Worm (Caenorhabditis elegans) whole organism, L3 larva: Measurements from ENCODE around the gene K01A6.6.

Experiments
- R02D3.7 ChIP-seq: fragments of 150-350 bp; optimal IDR thresholded peaks from 2 replicates; lab custom pipeline; 2014; ENCODE audit warnings: missing biosample characterization, missing genetic modification characterization
- aly-2 ChIP-seq: fragments of 150-350 bp; optimal IDR thresholded peaks from 2 replicates; lab custom pipeline; 2014; ENCODE audit warnings: missing biosample characterization, missing genetic modification characterization
- ceh-16 ChIP-seq: sonication (generic microtip); optimal IDR thresholded peaks from 2 replicates; lab custom pipeline; 2017; ENCODE audit warnings: missing biosample characterization, missing genetic modification characterization
- ceh-28 ChIP-seq: fragments of 150-350 bp; optimal IDR thresholded peaks from 2 replicates; lab custom pipeline; 2014; ENCODE audit warnings: missing biosample characterization, missing genetic modification reagents, missing genetic modification characterization
- ceh-9 ChIP-seq: sonication (generic microtip); optimal IDR thresholded peaks from 2 replicates; lab custom pipeline; 2018; ENCODE audit warnings: missing biosample characterization, missing genetic modification characterization
- egl-5 ChIP-seq: fragments of 150-350 bp; optimal IDR thresholded peaks from 2 replicates; lab custom pipeline; 2017; ENCODE audit warnings: missing biosample characterization, missing genetic modification reagents, missing genetic modification characterization, inconsistent platforms
- fkh-10 ChIP-seq: sonication (generic microtip); optimal IDR thresholded peaks from 2 replicates; lab custom pipeline; 2017; ENCODE audit warnings: missing biosample characterization, missing genetic modification reagents, missing genetic modification characterization
- lin-39 ChIP-seq: fragments of 150-350 bp; optimal IDR thresholded peaks from 2 replicates; lab custom pipeline; 2018; ENCODE audit warnings: missing biosample characterization, missing genetic modification reagents, missing genetic modification characterization
- lsy-12 ChIP-seq: sonication (generic microtip); optimal IDR thresholded peaks from 2 replicates; lab custom pipeline; 2016; ENCODE audit warnings: mild to moderate bottlenecking, missing genetic modification characterization, missing compliant biosample characterization
- mml-1 ChIP-seq: fragments of 150-350 bp; sonication (generic microtip); optimal IDR thresholded peaks from 3 replicates; lab custom pipeline; 2014; ENCODE audit warnings: missing biosample characterization, missing genetic modification characterization
- nfya-1 ChIP-seq: sonication (generic microtip); optimal IDR thresholded peaks from 2 replicates; lab custom pipeline; 2017; ENCODE audit warnings: missing genetic modification characterization, mild to moderate bottlenecking, missing compliant biosample characterization, antibody characterized with exemption, moderate library complexity; ENCODE audit not compliant: insufficient read depth
- nhr-11 ChIP-seq: fragments of 150-350 bp; optimal IDR thresholded peaks from 2 replicates; lab custom pipeline; 2014; ENCODE audit warnings: missing biosample characterization, missing genetic modification characterization
- nhr-12 ChIP-seq: fragments of 150-350 bp; optimal IDR thresholded peaks from 2 replicates; lab custom pipeline; 2014; ENCODE audit warnings: missing biosample characterization, missing genetic modification characterization
- nhr-237 ChIP-seq: fragments of 150-350 bp; optimal IDR thresholded peaks from 2 replicates; lab custom pipeline; 2014; ENCODE audit warnings: missing biosample characterization, missing genetic modification characterization
- nhr-25 ChIP-seq: sonication (generic microtip); optimal IDR thresholded peaks from 2 replicates; lab custom pipeline; 2017; ENCODE audit warnings: missing biosample characterization, missing genetic modification characterization
- nhr-28 ChIP-seq: fragments of 150-350 bp; optimal IDR thresholded peaks from 2 replicates; lab custom pipeline; 2014; ENCODE audit warnings: missing biosample characterization, missing genetic modification characterization
- sea-2 ChIP-seq: fragments of 150-350 bp; sonication (generic microtip); optimal IDR thresholded peaks from 4 replicates; lab custom pipeline; 2014; ENCODE audit warnings: missing biosample characterization, missing genetic modification reagents, missing genetic modification characterization
- snpc-4 ChIP-seq: fragments of 150-350 bp; optimal IDR thresholded peaks from 2 replicates; lab custom pipeline; 2014; ENCODE audit warnings: missing biosample characterization, missing genetic modification characterization
- tbx-2 ChIP-seq: sonication (generic microtip); optimal IDR thresholded peaks from 2 replicates; lab custom pipeline; 2016; ENCODE audit warnings: mild to moderate bottlenecking, missing genetic modification characterization, missing compliant biosample characterization
- zag-1 ChIP-seq: fragments of 150-350 bp; optimal IDR thresholded peaks from 2 replicates; lab custom pipeline; 2014; ENCODE audit warnings: missing biosample characterization, missing genetic modification characterization
- ztf-4 ChIP-seq: fragments of 150-350 bp; optimal IDR thresholded peaks from 2 replicates; lab custom pipeline; 2014; ENCODE audit warnings: missing biosample characterization, missing genetic modification characterization

K01A6.6 gene

ce11 chrIV:11782846-11783245 is 47.7 kb downstream of the K01A6.6 start:
- TF ChIP-seq R02D3.7 (tag; lab: Kevin White, UChicago) (no peak), ztf-4 (no peak), nhr-12 (no peak), nhr-25 (no peak), zag-1 (tag; lab: Kevin White, UChicago) (no peak), snpc-4 (tag; lab: Kevin White, UChicago) (no peak), aly-2 (tag; lab: Kevin White, UChicago) (no peak), tbx-2 (no peak), ceh-28 (tag; lab: Kevin White, UChicago) (no peak), mml-1 (tag; lab: Kevin White, UChicago) (no peak), nhr-28 (no peak), nhr-11 (tag; lab: Kevin White, UChicago) (no peak), ceh-16 (tag; lab: Kevin White, UChicago) (no peak), ceh-9 (tag; lab: Kevin White, UChicago) (no peak), lin-39 (tag; lab: Kevin White, UChicago) (no peak)

- TF ChIP-seq fkh-10 (GFP tag; lab: Kevin White, UChicago) (peak; percentile 63), sea-2 (GFP tag; lab: Kevin White, UChicago) (no peak), nfya-1 (tag; lab: Kevin White, UChicago) (peak; percentile 2)
Observed at ce11 chrIV:11785064-11785840, 50.1 kb downstream of the K01A6.6 start.

ce11 chrIV:11787793-11788192 is 52.7 kb downstream of the K01A6.6 start:
- TF ChIP-seq egl-5 (peak; percentile 81), nhr-237 (no peak)
- TF ChIP-seq, all 47 proteins: peak for 1

DNA sequence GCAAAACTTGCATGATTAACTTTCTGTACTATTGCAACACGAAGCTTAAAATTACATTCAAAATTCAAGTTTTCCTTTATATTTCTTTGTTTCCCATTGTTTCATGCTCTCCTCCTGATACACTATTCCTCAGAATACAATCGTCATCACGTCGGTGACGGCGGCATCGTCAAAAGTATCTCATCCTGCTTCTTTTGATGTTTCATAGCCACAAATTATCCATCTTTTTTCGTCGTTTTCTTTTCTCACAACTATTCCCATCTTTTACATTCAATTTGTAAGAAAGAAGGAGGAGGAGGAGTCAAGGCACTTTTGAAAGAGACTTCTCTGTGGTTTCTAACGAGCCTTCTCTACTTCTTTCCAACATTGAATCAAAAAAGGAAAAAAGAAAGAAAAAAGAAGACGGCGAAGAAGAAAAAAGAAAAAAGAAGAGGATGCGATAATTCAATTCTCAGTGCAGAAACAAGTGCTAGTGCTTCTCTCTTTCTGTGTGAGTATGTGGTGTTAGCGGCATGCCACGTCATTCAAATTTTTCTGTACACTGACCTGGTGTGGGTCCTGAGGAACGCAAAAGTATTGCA is 53.3 kb downstream of the K01A6.6 start:
- TF ChIP-seq snpc-4 (tag; lab: Kevin White, UChicago) (peak; percentile 1), lsy-12 (tag; lab: Kevin White, UChicago) (no peak), nfya-1 (tag; lab: Kevin White, UChicago) (peak; percentile 40), fkh-10 (GFP tag; lab: Kevin White, UChicago) (peak; percentile 84)
